Fruit fly (Drosophila melanogaster) whole organism, adult: ENCODE data around the gene CG1105.

Experiments used
- CG11617 ChIP-seq: fragments of 200-800 bp; sonication (Bioruptor generic); optimal IDR thresholded peaks from 2 replicates; lab custom pipeline; 2017; ENCODE audit warnings: mild to moderate bottlenecking, missing biosample characterization, missing genetic modification reagents, missing genetic modification characterization
- CG12768 ChIP-seq: fragments of 200-800 bp; sonication (Bioruptor generic); optimal IDR thresholded peaks from 2 replicates; lab custom pipeline; 2017; ENCODE audit warnings: missing biosample characterization, missing genetic modification characterization, mild to moderate bottlenecking, moderate library complexity, missing genetic modification reagents
- CG1620 ChIP-seq: fragments of 200-800 bp; sonication (Bioruptor generic); optimal IDR thresholded peaks from 2 replicates; lab custom pipeline; 2016; ENCODE audit warnings: missing biosample characterization, missing genetic modification characterization
- CG33017 ChIP-seq: fragments of 200-800 bp; sonication (Bioruptor generic); optimal IDR thresholded peaks from 2 replicates; lab custom pipeline; 2018; ENCODE audit warnings: missing biosample characterization, mild to moderate bottlenecking, missing genetic modification characterization, moderate library complexity
- CG7045 ChIP-seq: fragments of 200-800 bp; sonication (Bioruptor generic); optimal IDR thresholded peaks from 2 replicates; lab custom pipeline; 2017; ENCODE audit warnings: missing biosample characterization, mild to moderate bottlenecking, missing genetic modification characterization
- CG7101 ChIP-seq: fragments of 200-800 bp; sonication (Bioruptor generic); optimal IDR thresholded peaks from 2 replicates; lab custom pipeline; 2018; ENCODE audit warnings: missing biosample characterization, mild to moderate bottlenecking, missing genetic modification characterization, moderate library complexity
- Clk ChIP-seq: fragments of 200-800 bp; sonication (Bioruptor generic); optimal IDR thresholded peaks from 2 replicates; lab custom pipeline; 2017; ENCODE audit warnings: missing biosample characterization, missing genetic modification characterization
- Crg-1 ChIP-seq: fragments of 200-800 bp; sonication (Bioruptor generic); optimal IDR thresholded peaks from 2 replicates; lab custom pipeline; 2016; ENCODE audit warnings: missing biosample characterization, missing genetic modification characterization
- Mnt ChIP-seq: fragments of 200-800 bp; sonication (Bioruptor generic); optimal IDR thresholded peaks from 2 replicates; lab custom pipeline; 2016; ENCODE audit warnings: missing biosample characterization, mild to moderate bottlenecking, missing genetic modification characterization
- cnc ChIP-seq, 2 experiments: fragments of >200 bp; optimal IDR thresholded peaks; 2 replicates each; lab custom pipeline; 2017
- ovo ChIP-seq: fragments of 200-800 bp; sonication (Bioruptor generic); optimal IDR thresholded peaks from 2 replicates; lab custom pipeline; 2016; ENCODE audit warnings: missing biosample characterization, missing genetic modification characterization
- pad ChIP-seq: fragments of 200-800 bp; sonication (Bioruptor generic); optimal IDR thresholded peaks from 3 replicates; lab custom pipeline; 2017; ENCODE audit warnings: missing biosample characterization, missing genetic modification characterization, mild to moderate bottlenecking, moderate library complexity, missing genetic modification reagents

- TF ChIP-seq Mnt (GFP tag; lab: Kevin White, UChicago) (peak; percentile 22), CG7101 (peak; percentile 76), Clk (no peak), ovo (GFP tag; lab: Kevin White, UChicago) (peak; percentile 64), cnc (optimal IDR thresholded peaks at IDR 0.05; lab: Kevin White, UChicago) (no peak), Crg-1 (GFP tag; lab: Kevin White, UChicago) (peak; percentile 59), CG11617 (GFP tag; lab: Kevin White, UChicago) (peak; percentile 46), CG33017 (tag; lab: Kevin White, UChicago) (peak; percentile 90), CG12768 (GFP tag; lab: Kevin White, UChicago) (peak; percentile 96), pad (GFP tag; lab: Kevin White, UChicago) (peak; percentile 54), CG7045 (GFP tag; lab: Kevin White, UChicago) (peak; percentile 90), CG1620 (peak; percentile 60)
Measured at dm6 chr3R:7076293-7076981, 9.5 kb upstream of the CG1105 start.
